Fruit fly (Drosophila melanogaster): Measurements from ENCODE around the gene CG31145.
A peak's percentile ranks its signal among the peaks of the same experiment; 100 is the strongest.

Gene CG31145

DNA sequence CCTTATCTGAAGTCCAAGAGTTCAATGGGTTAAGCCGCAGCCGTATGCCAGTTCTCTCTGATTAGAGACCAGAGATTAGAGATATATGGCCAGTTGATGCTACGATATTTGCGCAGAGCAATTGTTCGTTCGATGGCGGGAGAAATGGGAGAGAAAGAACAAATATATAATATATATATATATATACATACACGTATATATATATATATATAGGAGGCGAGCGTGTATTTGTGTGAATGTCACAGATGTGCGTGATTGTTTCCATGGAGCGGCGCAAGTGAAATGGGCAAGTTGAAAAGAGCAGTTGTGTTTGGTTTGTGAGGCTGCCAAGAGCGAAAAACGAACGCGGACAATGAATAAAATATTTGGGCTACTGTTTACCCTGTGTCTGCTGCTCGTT is 7.6 kb upstream of the CG31145 start, which contains the start of gene GILT3:
Gene GILT3 (plus strand): TSS at position 301 of the 400 bp plus-strand sequence.
- no peak for TF ChIP-seq CG17568 (GFP tag; optimal IDR thresholded peaks at IDR 0.05)
- no peak for TF ChIP-seq ind (GFP tag; optimal IDR thresholded peaks at IDR 0.05)
- TF ChIP-seq Opbp (GFP tag; IDR thresholded peaks at IDR 0.05; ENCODE audit: partially characterized antibody) = no peak
- TF ChIP-seq vnd (GFP tag; IDR thresholded peaks at IDR 0.05; ENCODE audit: partially characterized antibody) = no peak
- no peak for TF ChIP-seq Vsx1 (GFP tag; optimal IDR thresholded peaks at IDR 0.05)
- 0 out of 2 replicates have a peak, but pooled peaks have one; percentile 25 for TF ChIP-seq CG32532 (GFP tag; IDR thresholded peaks at IDR 0.05)
- peak; percentile 6 for TF ChIP-seq Med (GFP tag)

DNA sequence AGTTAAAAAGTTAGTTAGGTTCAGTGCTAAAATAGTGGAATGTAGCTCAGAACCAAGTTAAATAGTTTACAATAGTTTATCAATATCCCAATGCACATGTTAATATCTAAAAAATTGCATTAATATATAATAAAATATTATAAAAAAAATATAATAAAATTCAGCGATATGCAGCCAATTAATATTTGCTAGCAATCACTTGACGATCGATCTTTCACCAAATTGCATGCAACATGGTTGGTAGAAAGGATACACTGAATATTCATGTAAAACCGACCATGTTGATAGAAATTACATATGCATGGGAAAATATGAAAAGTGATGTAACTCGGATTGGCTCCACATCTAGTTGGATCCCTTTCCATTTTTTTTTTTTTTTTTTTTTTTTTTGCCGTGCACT is 6.2 kb upstream of the CG31145 start:
- TF ChIP-seq CG12942 (GFP tag; optimal IDR thresholded peaks at IDR 0.05) = no peak
- TF ChIP-seq CG31388 (GFP tag; optimal IDR thresholded peaks at IDR 0.05) = no peak
- no peak for TF ChIP-seq CG34224 (GFP tag; IDR thresholded peaks at IDR 0.05; ENCODE audit: partially characterized antibody)
- TF ChIP-seq CG18619 (GFP tag; optimal IDR thresholded peaks at IDR 0.05) = no peak

DNA sequence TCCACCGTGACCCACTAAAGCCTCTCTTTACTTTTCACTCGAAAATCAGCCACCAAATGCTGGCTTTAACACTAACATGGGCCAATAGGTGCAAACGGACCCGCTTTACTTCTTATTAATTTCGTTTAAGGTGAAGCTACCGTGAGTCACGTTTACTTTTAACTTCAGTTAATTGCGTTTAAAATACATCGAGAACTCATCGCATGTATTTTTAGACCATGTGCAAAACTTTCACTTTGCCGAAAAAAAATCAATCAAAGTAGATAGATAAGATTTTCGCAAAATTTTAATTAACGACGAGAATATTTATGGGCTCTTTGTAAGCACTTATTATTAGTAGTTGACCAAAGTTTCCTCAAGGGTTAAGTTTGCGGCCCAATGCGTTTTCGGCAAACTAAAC is 4.9 kb upstream of the CG31145 start:
- TF ChIP-seq dysf (GFP tag; IDR thresholded peaks at IDR 0.05) (no peak), pho (GFP tag; optimal IDR thresholded peaks at IDR 0.05) (no peak), Nf-YA (GFP tag; IDR thresholded peaks at IDR 0.05) (no peak), stc (GFP tag; IDR thresholded peaks at IDR 0.05) (no peak)

DNA sequence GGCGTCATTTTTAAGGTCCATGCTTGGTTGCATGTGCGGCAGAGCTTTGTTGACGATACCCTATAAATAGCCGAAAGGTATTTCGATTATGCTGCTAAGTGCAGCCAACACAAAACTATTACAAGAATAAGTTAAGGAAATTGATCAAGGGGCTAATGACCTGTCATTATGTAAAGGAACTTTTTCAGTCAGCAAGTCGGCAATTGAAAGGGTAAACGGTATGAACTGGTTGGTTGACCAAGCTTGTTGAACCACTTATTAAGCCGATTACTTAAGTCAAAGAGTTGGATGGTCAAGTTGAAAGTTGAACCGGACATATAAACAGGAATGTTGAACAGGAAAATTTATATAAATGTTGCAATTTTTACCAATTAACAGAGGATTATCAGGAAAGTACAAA is 3.6 kb upstream of the CG31145 start:
- peak; percentile 64 for TF ChIP-seq CG15601 (tag; optimal IDR thresholded peaks at IDR 0.05)
- no peak for TF ChIP-seq zfh2 (GFP tag; optimal IDR thresholded peaks at IDR 0.05)
- TF ChIP-seq Eip74EF (GFP tag; optimal IDR thresholded peaks at IDR 0.05) = no peak
- peak; percentile 16 for TF ChIP-seq Ets65A (GFP tag)
- TF ChIP-seq Abd-B (GFP tag; optimal IDR thresholded peaks at IDR 0.05) = no peak
- TF ChIP-seq Mrtf (GFP tag; IDR thresholded peaks at IDR 0.05) = no peak
- no peak for TF ChIP-seq otp (GFP tag; IDR thresholded peaks at IDR 0.05)
- TF ChIP-seq corto (GFP tag; optimal IDR thresholded peaks at IDR 0.05) = no peak
- TF ChIP-seq Doc3 (GFP tag; IDR thresholded peaks at IDR 0.05; ENCODE audit: partially characterized antibody) = no peak
- no peak for TF ChIP-seq Chrac-16 (GFP tag; optimal IDR thresholded peaks at IDR 0.05)

DNA sequence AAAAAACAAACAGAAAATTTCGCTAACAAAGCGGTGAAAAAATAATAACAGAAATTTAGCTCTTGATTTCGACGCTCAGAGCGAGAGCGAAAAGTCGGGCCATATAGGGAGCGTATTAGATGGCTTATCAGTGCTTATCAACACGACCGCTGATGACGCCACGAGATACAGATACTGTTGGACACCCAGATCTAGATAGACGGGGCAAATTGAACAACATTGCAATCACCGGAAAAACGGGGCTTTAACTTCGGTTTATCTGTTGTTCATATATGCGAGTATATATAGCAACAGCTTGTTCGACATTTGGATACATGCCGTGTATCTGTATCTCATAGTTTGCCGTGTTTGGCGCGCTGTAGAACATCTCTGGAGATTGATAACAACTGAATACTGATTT is 876 bp downstream of the CG31145 start:
- TF ChIP-seq jigr1 (GFP tag; IDR thresholded peaks at IDR 0.05) (no peak), grn (GFP tag; optimal IDR thresholded peaks at IDR 0.05) (peak; percentile 93), her (GFP tag; optimal IDR thresholded peaks at IDR 0.05) (no peak), Med (GFP tag) (peak; percentile 13), sug (tag; optimal IDR thresholded peaks at IDR 0.05) (peak; percentile 18), CG34376 (GFP tag; optimal IDR thresholded peaks at IDR 0.05) (no peak), CG13424 (tag; optimal IDR thresholded peaks at IDR 0.05) (no peak), insv (GFP tag; optimal IDR thresholded peaks at IDR 0.05) (no peak), CG4282 (GFP tag; optimal IDR thresholded peaks at IDR 0.05) (no peak), sc (optimal IDR thresholded peaks at IDR 0.05) (no peak), sc (GFP tag; optimal IDR thresholded peaks at IDR 0.05) (no peak), B-H1 (GFP tag; IDR thresholded peaks at IDR 0.05) (no peak), unpg (GFP tag; optimal IDR thresholded peaks at IDR 0.05) (no peak), Hmr (GFP tag; optimal IDR thresholded peaks at IDR 0.05) (no peak), Opbp (GFP tag; IDR thresholded peaks at IDR 0.05; ENCODE audit: partially characterized antibody) (no peak), E2f1 (GFP tag; IDR thresholded peaks at IDR 0.05) (no peak), CG10543 (GFP tag; optimal IDR thresholded peaks at IDR 0.05) (no peak), psq (GFP tag; optimal IDR thresholded peaks at IDR 0.05) (no peak), Dad (GFP tag; optimal IDR thresholded peaks at IDR 0.05) (no peak), Dip2 (GFP tag; IDR thresholded peaks at IDR 0.05) (no peak), dysf (GFP tag; IDR thresholded peaks at IDR 0.05) (no peak), CTCF (GFP tag; optimal IDR thresholded peaks at IDR 0.05) (peak; percentile 12), Hmx (GFP tag; optimal IDR thresholded peaks at IDR 0.05) (no peak), CG14667 (GFP tag; IDR thresholded peaks at IDR 0.05) (no peak)

Measured in whole organism, embryonic.